Worm (Caenorhabditis elegans) whole organism, L4 larva: ENCODE results near the gene txt-10.

Source experiments
- D1046.2 ChIP-seq: fragments of 200-800 bp; sonication (Bioruptor generic); IDR thresholded peaks from 2 replicates; pipeline ENCODE4 v1.3.6; 2022; ENCODE audit warnings: missing genetic modification characterization, missing compliant biosample characterization
- F10B5.3 ChIP-seq: sonication (generic microtip); optimal IDR thresholded peaks from 2 replicates; lab custom pipeline; 2016; ENCODE audit warnings: mild to moderate bottlenecking, missing genetic modification characterization, missing compliant biosample characterization
- F26F4.8 ChIP-seq: fragments of 200-800 bp; sonication (Bioruptor generic); conservative IDR thresholded peaks from 2 replicates; pipeline ENCODE4 v1.3.6; 2022; ENCODE audit warnings: missing genetic modification characterization, missing compliant biosample characterization
- F37D6.2 ChIP-seq: sonication (generic microtip); optimal IDR thresholded peaks from 2 replicates; lab custom pipeline; 2016; ENCODE audit warnings: mild to moderate bottlenecking, missing genetic modification characterization, missing compliant biosample characterization
- F44E2.7 ChIP-seq: fragments of 200-800 bp; sonication (Bioruptor generic); IDR thresholded peaks from 2 replicates; pipeline ENCODE4 v2.1.2; 2022; ENCODE audit warnings: missing genetic modification characterization, missing compliant biosample characterization
- F49E8.2 ChIP-seq: sonication (generic microtip); optimal IDR thresholded peaks from 2 replicates; lab custom pipeline; 2016; ENCODE audit warnings: missing compliant biosample characterization, mild to moderate bottlenecking, missing genetic modification characterization, borderline replicate concordance
- R02D3.7 ChIP-seq: fragments of 150-350 bp; sonication (generic microtip); optimal IDR thresholded peaks from 3 replicates; lab custom pipeline; 2014; ENCODE audit warnings: missing biosample characterization, missing genetic modification characterization
- T20F7.1 ChIP-seq: fragments of 200-800 bp; sonication (Bioruptor generic); optimal IDR thresholded peaks from 2 replicates; lab custom pipeline; 2018; ENCODE audit warnings: mild to moderate bottlenecking, missing genetic modification characterization, missing compliant biosample characterization
- T26A8.4 ChIP-seq: fragments of 200-800 bp; sonication (Bioruptor generic); IDR thresholded peaks from 2 replicates; pipeline ENCODE4 v1.3.6; 2022; ENCODE audit warnings: missing genetic modification characterization, missing compliant biosample characterization
- Y75B8A.6 ChIP-seq: fragments of 200-800 bp; sonication (Bioruptor generic); IDR thresholded peaks from 2 replicates; pipeline ENCODE4 v1.3.6; 2022; ENCODE audit warnings: missing genetic modification reagents, missing genetic modification characterization, missing compliant biosample characterization
- ZK337.2 ChIP-seq: fragments of 200-800 bp; sonication (Bioruptor generic); IDR thresholded peaks from 2 replicates; pipeline ENCODE4 v1.3.6; 2022; ENCODE audit warnings: missing genetic modification reagents, missing genetic modification characterization, missing compliant biosample characterization
- ZK546.5 ChIP-seq, 2 experiments: sonication (generic microtip); optimal IDR thresholded peaks; 2 replicates each; lab custom pipeline; 2017; ENCODE audit warnings: missing biosample characterization in 2 of 2, missing genetic modification characterization in 2 of 2
- aha-1 ChIP-seq: fragments of 150-350 bp; peaks from one replicate; lab custom pipeline; 2014; ENCODE audit warnings: missing biosample characterization, missing genetic modification characterization
- aly-2 ChIP-seq: sonication (generic microtip); optimal IDR thresholded peaks from 2 replicates; lab custom pipeline; 2018; ENCODE audit warnings: missing biosample characterization, missing genetic modification characterization
- attf-4 ChIP-seq: sonication (generic microtip); optimal IDR thresholded peaks from 3 replicates; lab custom pipeline; 2017; ENCODE audit warnings: missing biosample characterization, missing genetic modification characterization
- ceh-32 ChIP-seq: sonication (generic microtip); optimal IDR thresholded peaks from 2 replicates; lab custom pipeline; 2016; ENCODE audit warnings: mild to moderate bottlenecking, missing genetic modification characterization, missing compliant biosample characterization; ENCODE audit not compliant: poor library complexity
- ceh-82 ChIP-seq: sonication (generic microtip); optimal IDR thresholded peaks from 2 replicates; lab custom pipeline; 2017; ENCODE audit warnings: missing biosample characterization, missing genetic modification characterization
- ces-1 ChIP-seq: fragments of 150-350 bp; sonication (generic microtip); optimal IDR thresholded peaks from 4 replicates; lab custom pipeline; 2014; ENCODE audit warnings: missing biosample characterization, missing genetic modification reagents, missing genetic modification characterization
- dpl-1 ChIP-seq: fragments of 150-350 bp; optimal IDR thresholded peaks from 2 replicates; lab custom pipeline; 2014; ENCODE audit warnings: missing biosample characterization, missing genetic modification reagents, missing genetic modification characterization
- egl-27 ChIP-seq: sonication (generic microtip); optimal IDR thresholded peaks from 3 replicates; lab custom pipeline; 2017; ENCODE audit warnings: missing biosample characterization, missing genetic modification reagents, missing genetic modification characterization
- egl-43 ChIP-seq: fragments of 200-800 bp; sonication (Bioruptor generic); IDR thresholded peaks from 2 replicates; pipeline ENCODE4 v1.3.6; 2022; ENCODE audit warnings: missing genetic modification reagents, missing genetic modification characterization, missing compliant biosample characterization
- gei-8 ChIP-seq: fragments of 200-800 bp; sonication (Bioruptor generic); optimal IDR thresholded peaks from 2 replicates; lab custom pipeline; 2018; ENCODE audit warnings: mild to moderate bottlenecking, missing genetic modification characterization, missing compliant biosample characterization
- hlh-30 ChIP-seq: sonication (generic microtip); optimal IDR thresholded peaks from 2 replicates; lab custom pipeline; 2017; ENCODE audit warnings: antibody characterized with exemption, mild to moderate bottlenecking, missing genetic modification characterization, missing compliant biosample characterization; ENCODE audit not compliant: insufficient read depth
- hmg-1.1 ChIP-seq: fragments of 200-800 bp; sonication (Bioruptor generic); IDR thresholded peaks from 2 replicates; pipeline ENCODE4 v1.3.6; 2022; ENCODE audit warnings: missing genetic modification reagents, missing genetic modification characterization, missing compliant biosample characterization
- jun-1 ChIP-seq: fragments of 150-350 bp; optimal IDR thresholded peaks from 2 replicates; lab custom pipeline; 2014; ENCODE audit warnings: missing biosample characterization, missing genetic modification reagents, missing genetic modification characterization
- lim-7 ChIP-seq: fragments of 200-800 bp; sonication (Bioruptor generic); IDR thresholded peaks from 2 replicates; pipeline ENCODE4 v1.3.6; 2022; ENCODE audit warnings: missing genetic modification characterization, missing compliant biosample characterization
- lin-15B ChIP-seq: fragments of 150-350 bp; sonication (generic microtip); optimal IDR thresholded peaks from 3 replicates; lab custom pipeline; 2014; ENCODE audit warnings: missing biosample characterization, missing genetic modification characterization
- lir-3 ChIP-seq: sonication (generic microtip); optimal IDR thresholded peaks from 2 replicates; lab custom pipeline; 2016; ENCODE audit warnings: mild to moderate bottlenecking, missing genetic modification characterization, missing compliant biosample characterization
- madf-5 ChIP-seq, 2 experiments: fragments of 200-800 bp; sonication (Bioruptor generic); IDR thresholded peaks; 2 replicates each; pipeline ENCODE4 v1.3.6; 2022; ENCODE audit warnings: missing compliant biosample characterization in 2 of 2, missing genetic modification characterization in 2 of 2
- madf-9 ChIP-seq: fragments of 200-800 bp; sonication (Bioruptor generic); conservative IDR thresholded peaks from 2 replicates; pipeline ENCODE4 v1.3.6; 2022; ENCODE audit warnings: missing genetic modification reagents, missing genetic modification characterization, missing compliant biosample characterization
- mdt-29 ChIP-seq: fragments of 200-800 bp; sonication (Bioruptor generic); IDR thresholded peaks from 2 replicates; pipeline ENCODE4 v1.3.6; 2022; ENCODE audit warnings: missing genetic modification reagents, missing genetic modification characterization, missing compliant biosample characterization
- mep-1 ChIP-seq: fragments of 150-350 bp; sonication (generic microtip); optimal IDR thresholded peaks from 3 replicates; lab custom pipeline; 2014; ENCODE audit warnings: missing biosample characterization, missing genetic modification characterization
- mes-2 ChIP-seq: sonication (generic microtip); optimal IDR thresholded peaks from 2 replicates; lab custom pipeline; 2016; ENCODE audit warnings: missing genotype, mild to moderate bottlenecking, missing genetic modification characterization, missing compliant biosample characterization; ENCODE audit not compliant: poor library complexity, severe bottlenecking
- mxl-3 ChIP-seq: fragments of 200-800 bp; sonication (Bioruptor generic); optimal IDR thresholded peaks from 2 replicates; lab custom pipeline; 2018; ENCODE audit warnings: mild to moderate bottlenecking, missing genetic modification characterization, missing compliant biosample characterization
- nhr-10 ChIP-seq: fragments of 150-350 bp; optimal IDR thresholded peaks from 2 replicates; lab custom pipeline; 2014; ENCODE audit warnings: missing biosample characterization, missing genetic modification characterization
- nhr-102 ChIP-seq: sonication (generic microtip); optimal IDR thresholded peaks from 2 replicates; lab custom pipeline; 2016; ENCODE audit warnings: mild to moderate bottlenecking, missing genetic modification characterization, moderate library complexity, missing compliant biosample characterization
- nhr-111 ChIP-seq: fragments of 200-800 bp; sonication (Bioruptor generic); optimal IDR thresholded peaks from 2 replicates; lab custom pipeline; 2018; ENCODE audit warnings: mild to moderate bottlenecking, missing genetic modification characterization, missing compliant biosample characterization
- nhr-25 ChIP-seq: sonication (generic microtip); optimal IDR thresholded peaks from 2 replicates; lab custom pipeline; 2017; ENCODE audit warnings: missing genetic modification characterization, mild to moderate bottlenecking, missing compliant biosample characterization, antibody characterized with exemption, moderate library complexity, borderline replicate concordance; ENCODE audit not compliant: insufficient read depth
- nhr-41 ChIP-seq: fragments of 200-800 bp; sonication (Bioruptor generic); IDR thresholded peaks from 2 replicates; pipeline ENCODE4 v1.3.6; 2022; ENCODE audit warnings: missing genetic modification reagents, missing genetic modification characterization, missing compliant biosample characterization
- nhr-42 ChIP-seq: fragments of 200-800 bp; sonication (Bioruptor generic); IDR thresholded peaks from 2 replicates; pipeline ENCODE4 v1.3.6; 2022; ENCODE audit warnings: missing genetic modification characterization, missing compliant biosample characterization
- nhr-6 ChIP-seq: fragments of 150-350 bp; optimal IDR thresholded peaks from 2 replicates; lab custom pipeline; 2014; ENCODE audit warnings: missing biosample characterization, missing genetic modification characterization
- php-3 ChIP-seq: fragments of 200-800 bp; sonication (Bioruptor generic); IDR thresholded peaks from 2 replicates; pipeline ENCODE4 v1.3.6; 2022; ENCODE audit warnings: missing genetic modification reagents, missing genetic modification characterization, missing compliant biosample characterization
- pqm-1 ChIP-seq: sonication (generic microtip); optimal IDR thresholded peaks from 2 replicates; lab custom pipeline; 2017; ENCODE audit warnings: missing biosample characterization, missing genetic modification characterization
- sdz-12 ChIP-seq: fragments of 200-800 bp; sonication (Bioruptor generic); optimal IDR thresholded peaks from 2 replicates; lab custom pipeline; 2018; ENCODE audit warnings: mild to moderate bottlenecking, missing genetic modification characterization, missing compliant biosample characterization
- set-16 ChIP-seq: fragments of 200-800 bp; sonication (Bioruptor generic); IDR thresholded peaks from 2 replicates; pipeline ENCODE4 v1.3.6; 2022; ENCODE audit warnings: missing genetic modification reagents, missing genetic modification characterization, missing compliant biosample characterization
- spr-1 ChIP-seq: sonication (generic microtip); optimal IDR thresholded peaks from 2 replicates; lab custom pipeline; 2016; ENCODE audit warnings: mild to moderate bottlenecking, missing genetic modification characterization, missing compliant biosample characterization
- spr-3 ChIP-seq: fragments of 200-800 bp; sonication (Bioruptor generic); optimal IDR thresholded peaks from 2 replicates; lab custom pipeline; 2018; ENCODE audit warnings: mild to moderate bottlenecking, missing genetic modification characterization, missing compliant biosample characterization
- unc-130 ChIP-seq: sonication (generic microtip); optimal IDR thresholded peaks from 2 replicates; lab custom pipeline; 2016; ENCODE audit warnings: missing genetic modification reagents, missing genetic modification characterization, missing compliant biosample characterization
- unc-62 ChIP-seq, 3 experiments: fragments of 150-350 bp in 1 of 3; sonication (generic microtip); optimal IDR thresholded peaks in 2 of 3; peaks in 1 of 3; 1 replicate in 1 of 3; 2 replicates in 2 of 3; lab custom pipeline; 2014 to 2017; ENCODE audit warnings: missing biosample characterization in 3 of 3, missing genetic modification characterization in 3 of 3, missing genetic modification reagents in 3 of 3, missing genotype in 1 of 3
- vab-7 ChIP-seq: fragments of 200-800 bp; sonication (Bioruptor generic); IDR thresholded peaks from 2 replicates; pipeline ENCODE4 v1.3.6; 2022; ENCODE audit warnings: missing genetic modification reagents, missing genetic modification characterization, missing compliant biosample characterization
- zip-11 ChIP-seq: fragments of 200-800 bp; sonication (Bioruptor generic); IDR thresholded peaks from 2 replicates; pipeline ENCODE4 v1.3.6; 2022; ENCODE audit warnings: missing genetic modification characterization, missing compliant biosample characterization

Gene txt-10

DNA sequence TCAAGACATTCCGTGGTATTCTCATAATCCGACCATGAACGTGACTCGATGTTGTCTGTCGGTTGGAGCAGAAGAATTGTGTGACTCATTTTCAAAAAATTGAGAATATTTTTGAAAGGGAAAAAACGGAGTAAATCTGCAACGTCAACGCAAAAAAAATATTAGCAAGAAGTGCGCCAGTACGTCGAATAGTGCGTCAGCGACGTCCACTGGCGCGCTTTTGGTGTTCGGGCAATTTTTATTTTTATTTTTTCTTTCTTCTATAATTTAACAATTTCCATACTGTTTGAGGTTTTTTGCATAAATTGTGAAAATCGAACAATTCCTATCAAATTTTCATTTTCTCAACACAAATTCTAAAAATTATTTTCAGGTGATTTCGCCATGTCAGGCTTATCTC, 46.3 kb upstream of the txt-10 start, which contains the start of the genes erh-1 and lpd-9 (continued):
- TF ChIP-seq set-16 (GFP tag; lab: Robert Waterston, UW): no peak
- TF ChIP-seq nhr-25 (tag; lab: Kevin White, UChicago): no peak
- no peak for TF ChIP-seq madf-9 (GFP tag; lab: Robert Waterston, UW)
- no peak for TF ChIP-seq aha-1 (tag; lab: Kevin White, UChicago)
- TF ChIP-seq unc-62 (GFP tag; optimal IDR thresholded peaks at IDR 0.05 in 1 of 2; lab: Kevin White, UChicago): no peak
- TF ChIP-seq unc-62 (tag; optimal IDR thresholded peaks at IDR 0.05; lab: Kevin White, UChicago): no peak
- no peak for TF ChIP-seq egl-27
- TF ChIP-seq F26F4.8 (GFP tag; lab: Robert Waterston, UW): no peak
- peak; percentile 49 for TF ChIP-seq F10B5.3 (tag; lab: Kevin White, UChicago)
- TF ChIP-seq ZK337.2 (GFP tag; lab: Robert Waterston, UW): no peak
- no peak for TF ChIP-seq egl-43
- no peak for TF ChIP-seq pqm-1 (tag; lab: Kevin White, UChicago)
- TF ChIP-seq sdz-12: no peak
- TF ChIP-seq jun-1: no peak
- TF ChIP-seq attf-4 (tag; lab: Kevin White, UChicago): no peak
- TF ChIP-seq F44E2.7 (GFP tag; lab: Robert Waterston, UW): no peak
- no peak for TF ChIP-seq nhr-41 (GFP tag; lab: Robert Waterston, UW)
- peak; percentile 62 for TF ChIP-seq hlh-30 (tag; lab: Kevin White, UChicago)
- no peak for TF ChIP-seq nhr-10
- TF ChIP-seq Y75B8A.6 (GFP tag; lab: Robert Waterston, UW): no peak
- TF ChIP-seq D1046.2 (GFP tag; lab: Robert Waterston, UW): no peak
- no peak for TF ChIP-seq nhr-111
- peak; percentile 50 for TF ChIP-seq F37D6.2
- TF ChIP-seq T26A8.4 (GFP tag; lab: Robert Waterston, UW): peak; percentile 82; the same call in 1 of the 2 replicates
- peak; percentile 74 for TF ChIP-seq T20F7.1 (GFP tag; lab: Kevin White, UChicago)
- no peak for TF ChIP-seq lir-3 (tag; lab: Kevin White, UChicago)
- TF ChIP-seq spr-3: no peak
- peak; percentile 52 for TF ChIP-seq spr-1 (tag; lab: Kevin White, UChicago)
- no peak for TF ChIP-seq ceh-82 (tag; lab: Kevin White, UChicago)
- no peak for TF ChIP-seq vab-7 (GFP tag; lab: Robert Waterston, UW)
- TF ChIP-seq nhr-42 (GFP tag; lab: Robert Waterston, UW): no peak
- no peak for TF ChIP-seq madf-5 (GFP tag; IDR thresholded peaks at IDR 0.05; lab: Robert Waterston, UW)
- no peak for TF ChIP-seq aly-2
- TF ChIP-seq lin-15B: no peak
- TF ChIP-seq mdt-29 (GFP tag; lab: Robert Waterston, UW): 0 out of 2 replicates have a peak, but pooled peaks have one; percentile 29
- TF ChIP-seq lim-7: no peak
- TF ChIP-seq mes-2 (tag; lab: Kevin White, UChicago): peak; percentile 85
- peak; percentile 19 for TF ChIP-seq unc-130 (GFP tag; lab: Kevin White, UChicago)
- no peak for TF ChIP-seq ZK546.5 (tag; optimal IDR thresholded peaks at IDR 0.05; lab: Kevin White, UChicago)
- peak; percentile 26 for TF ChIP-seq mxl-3 (GFP tag; lab: Kevin White, UChicago)
- no peak for TF ChIP-seq ces-1 (GFP tag; lab: Kevin White, UChicago)
- TF ChIP-seq gei-8 (GFP tag; lab: Kevin White, UChicago): no peak
- peak; percentile 80 for TF ChIP-seq dpl-1
- no peak for TF ChIP-seq ceh-32 (tag; lab: Kevin White, UChicago)
- peak; percentile 33 for TF ChIP-seq F49E8.2 (tag; lab: Kevin White, UChicago)
- TF ChIP-seq php-3: peak; percentile 73; the same call in 1 of the 2 replicates
- TF ChIP-seq mep-1 (tag; lab: Kevin White, UChicago): peak; percentile 80
- no peak for TF ChIP-seq zip-11 (GFP tag; lab: Robert Waterston, UW)
- TF ChIP-seq hmg-1.1 (GFP tag; lab: Robert Waterston, UW): peak; percentile 76; the same call in 1 of the 2 replicates
- TF ChIP-seq nhr-102 (tag; lab: Kevin White, UChicago): peak; percentile 76
- TF ChIP-seq R02D3.7 (tag; lab: Kevin White, UChicago): no peak
- no peak for TF ChIP-seq nhr-6 (tag; lab: Kevin White, UChicago)
